Worm (Caenorhabditis elegans) whole organism, mixed stage, embryonic: ENCODE measurements around the gene nstp-3.
A peak's percentile ranks its signal among the peaks of the same experiment; 100 is the strongest.

Experiments
- M03D4.4 ChIP-seq: sonication (generic microtip); optimal IDR thresholded peaks from 2 replicates; lab custom pipeline; 2017; ENCODE audit warnings: mild to moderate bottlenecking, missing genetic modification characterization, missing compliant biosample characterization
- bed-3 ChIP-seq: fragments of 200-800 bp; sonication (Bioruptor generic); optimal IDR thresholded peaks from 3 replicates; lab custom pipeline; 2018; ENCODE audit warnings: mild to moderate bottlenecking, missing genetic modification characterization, moderate library complexity, missing compliant biosample characterization
- blmp-1 ChIP-seq: fragments of 150-350 bp; optimal IDR thresholded peaks from 2 replicates; lab custom pipeline; 2014; ENCODE audit warnings: missing biosample characterization, missing genetic modification characterization
- ceh-39 ChIP-seq: fragments of 150-350 bp; optimal IDR thresholded peaks from 2 replicates; lab custom pipeline; 2014; ENCODE audit warnings: missing biosample characterization, missing genetic modification characterization
- ceh-43 ChIP-seq: fragments of 200-800 bp; sonication (Bioruptor generic); optimal IDR thresholded peaks from 2 replicates; lab custom pipeline; 2018; ENCODE audit warnings: mild to moderate bottlenecking, missing genetic modification characterization, moderate library complexity, missing compliant biosample characterization
- ceh-83 ChIP-seq: fragments of 200-800 bp; sonication (Bioruptor generic); optimal IDR thresholded peaks from 2 replicates; lab custom pipeline; 2018; ENCODE audit warnings: mild to moderate bottlenecking, missing genetic modification characterization, missing compliant biosample characterization
- ces-1 ChIP-seq: fragments of 150-350 bp; optimal IDR thresholded peaks from 2 replicates; lab custom pipeline; 2014; ENCODE audit warnings: missing biosample characterization, missing genetic modification reagents, missing genetic modification characterization
- cnd-1 ChIP-seq: fragments of 200-800 bp; sonication (Bioruptor generic); optimal IDR thresholded peaks from 2 replicates; lab custom pipeline; 2018; ENCODE audit warnings: mild to moderate bottlenecking, missing genetic modification characterization, missing compliant biosample characterization
- drap-1 ChIP-seq: fragments of 200-800 bp; sonication (Bioruptor generic); optimal IDR thresholded peaks from 3 replicates; lab custom pipeline; 2018; ENCODE audit warnings: mild to moderate bottlenecking, missing genetic modification characterization, missing compliant biosample characterization
- elt-1 ChIP-seq: sonication (generic microtip); optimal IDR thresholded peaks from 2 replicates; lab custom pipeline; 2017; ENCODE audit warnings: missing genetic modification characterization, mild to moderate bottlenecking, missing compliant biosample characterization, antibody characterized with exemption, moderate library complexity, borderline replicate concordance; ENCODE audit not compliant: insufficient read depth
- elt-3 ChIP-seq: fragments of 150-350 bp; optimal IDR thresholded peaks from 2 replicates; lab custom pipeline; 2014; ENCODE audit warnings: missing biosample characterization, missing genetic modification characterization
- flh-1 ChIP-seq: fragments of 200-800 bp; sonication (Bioruptor generic); optimal IDR thresholded peaks from 2 replicates; lab custom pipeline; 2018; ENCODE audit warnings: mild to moderate bottlenecking, missing genetic modification characterization, moderate library complexity, missing compliant biosample characterization
- lin-13 ChIP-seq: fragments of 150-350 bp; optimal IDR thresholded peaks from 2 replicates; lab custom pipeline; 2014; ENCODE audit warnings: missing biosample characterization, missing genetic modification characterization
- lin-32 ChIP-seq: fragments of 200-800 bp; sonication (Bioruptor generic); optimal IDR thresholded peaks from 2 replicates; lab custom pipeline; 2018; ENCODE audit warnings: mild to moderate bottlenecking, missing genetic modification characterization, missing compliant biosample characterization
- lsy-2 ChIP-seq: fragments of 150-350 bp; optimal IDR thresholded peaks from 2 replicates; lab custom pipeline; 2014; ENCODE audit warnings: missing biosample characterization, missing genetic modification characterization
- mab-5 ChIP-seq: fragments of 150-350 bp; optimal IDR thresholded peaks from 2 replicates; lab custom pipeline; 2014; ENCODE audit warnings: missing biosample characterization, missing genetic modification characterization
- mep-1 ChIP-seq: fragments of 150-350 bp; optimal IDR thresholded peaks from 2 replicates; lab custom pipeline; 2017; ENCODE audit warnings: missing biosample characterization, missing genetic modification reagents, missing genetic modification characterization, inconsistent platforms
- mls-2 ChIP-seq: sonication (generic microtip); optimal IDR thresholded peaks from 2 replicates; lab custom pipeline; 2016; ENCODE audit warnings: mild to moderate bottlenecking, missing genetic modification characterization, moderate library complexity, missing compliant biosample characterization
- nhr-12 ChIP-seq: fragments of 150-350 bp; optimal IDR thresholded peaks from 2 replicates; lab custom pipeline; 2014; ENCODE audit warnings: missing biosample characterization, missing genetic modification characterization
- nhr-2 ChIP-seq: fragments of 150-350 bp; optimal IDR thresholded peaks from 2 replicates; lab custom pipeline; 2014; ENCODE audit warnings: missing biosample characterization, missing genetic modification characterization
- nhr-237 ChIP-seq: fragments of 150-350 bp; optimal IDR thresholded peaks from 2 replicates; lab custom pipeline; 2014; ENCODE audit warnings: missing biosample characterization, missing genetic modification characterization
- nhr-28 ChIP-seq: fragments of 150-350 bp; optimal IDR thresholded peaks from 2 replicates; lab custom pipeline; 2014; ENCODE audit warnings: missing biosample characterization, missing genetic modification characterization
- nhr-76 ChIP-seq: sonication (generic microtip); optimal IDR thresholded peaks from 2 replicates; lab custom pipeline; 2017; ENCODE audit warnings: missing biosample characterization, missing genetic modification characterization
- pha-4 ChIP-seq: fragments of 150-350 bp; optimal IDR thresholded peaks from 2 replicates; lab custom pipeline; 2018; ENCODE audit warnings: missing biosample characterization, missing genetic modification reagents, missing genetic modification characterization
- sem-2 ChIP-seq: fragments of 200-800 bp; sonication (Bioruptor generic); optimal IDR thresholded peaks from 2 replicates; lab custom pipeline; 2018; ENCODE audit warnings: mild to moderate bottlenecking, missing genetic modification characterization, missing compliant biosample characterization
- tbx-8 ChIP-seq: fragments of 200-800 bp; sonication (Bioruptor generic); optimal IDR thresholded peaks from 2 replicates; lab custom pipeline; 2018; ENCODE audit warnings: mild to moderate bottlenecking, missing genetic modification characterization, moderate library complexity, missing compliant biosample characterization
- unc-120 ChIP-seq: sonication (generic microtip); optimal IDR thresholded peaks from 2 replicates; lab custom pipeline; 2017; ENCODE audit warnings: missing genetic modification characterization, missing compliant biosample characterization; ENCODE audit not compliant: poor library complexity, severe bottlenecking
- unc-39 ChIP-seq: fragments of 150-350 bp; optimal IDR thresholded peaks from 2 replicates; lab custom pipeline; 2014; ENCODE audit warnings: missing biosample characterization, missing genetic modification characterization
- unc-62 ChIP-seq: fragments of 150-350 bp; optimal IDR thresholded peaks from 2 replicates; lab custom pipeline; 2014; ENCODE audit warnings: missing biosample characterization, missing genetic modification reagents, missing genetic modification characterization
- zip-8 ChIP-seq: fragments of 150-350 bp; optimal IDR thresholded peaks from 2 replicates; lab custom pipeline; 2014; ENCODE audit warnings: missing biosample characterization, missing genetic modification characterization
- ztf-11 ChIP-seq: fragments of 150-350 bp; optimal IDR thresholded peaks from 2 replicates; lab custom pipeline; 2014; ENCODE audit warnings: missing biosample characterization, missing genetic modification characterization

The nstp-3 gene

ce11 chrV:5776941-5777340, 21.1 kb downstream of the nstp-3 start, which contains the start of gene F44E7.4:
F44E7.4 (minus strand) TSS chrV:5776953.
- peak; percentile 7 for TF ChIP-seq unc-120
- TF ChIP-seq lsy-2 (tag; lab: Kevin White, UChicago): peak; percentile 43
- peak; percentile 61 for TF ChIP-seq mep-1
- peak; percentile 18 for TF ChIP-seq lin-13 (tag; lab: Kevin White, UChicago)

- TF ChIP-seq unc-62 (GFP tag; lab: Kevin White, UChicago) (no peak), drap-1 (GFP tag; lab: Kevin White, UChicago) (no peak), nhr-2 (tag; lab: Kevin White, UChicago) (no peak), ces-1 (no peak), nhr-76 (no peak), lsy-2 (tag; lab: Kevin White, UChicago) (no peak), flh-1 (GFP tag; lab: Kevin White, UChicago) (no peak), unc-39 (tag; lab: Kevin White, UChicago) (no peak)
- TF ChIP-seq, all 35 proteins: peak for 0
Observed at ce11 chrV:5774137-5774536, 23.9 kb downstream of the nstp-3 start.

ce11 chrV:5772503-5772902, 25.5 kb downstream of the nstp-3 start:
- TF ChIP-seq ztf-11 (no peak), tbx-8 (GFP tag; lab: Kevin White, UChicago) (no peak), nhr-76 (no peak), sem-2 (no peak), unc-62 (GFP tag; lab: Kevin White, UChicago) (no peak), blmp-1 (tag; lab: Kevin White, UChicago) (no peak), elt-3 (tag; lab: Kevin White, UChicago) (no peak), zip-8 (tag; lab: Kevin White, UChicago) (no peak), pha-4 (tag; lab: Kevin White, UChicago) (no peak), cnd-1 (tag; lab: Kevin White, UChicago) (no peak), nhr-28 (tag; lab: Kevin White, UChicago) (no peak), drap-1 (GFP tag; lab: Kevin White, UChicago) (no peak), flh-1 (GFP tag; lab: Kevin White, UChicago) (no peak), mab-5 (tag; lab: Kevin White, UChicago) (no peak), M03D4.4 (tag; lab: Kevin White, UChicago) (no peak), unc-39 (tag; lab: Kevin White, UChicago) (no peak), ceh-39 (tag; lab: Kevin White, UChicago) (no peak)
- TF ChIP-seq, all 35 proteins: peak for 0

- no peak for TF ChIP-seq lin-13 (tag; lab: Kevin White, UChicago)
Observed at ce11 chrV:5771627-5772026, 26.4 kb downstream of the nstp-3 start, which contains the start of gene F44E7.3. F44E7.3 (plus strand) TSS chrV:5771945.

- TF ChIP-seq nhr-28 (tag; lab: Kevin White, UChicago): no peak
- TF ChIP-seq lin-32: no peak
- TF ChIP-seq bed-3 (GFP tag; lab: Kevin White, UChicago): no peak
- TF ChIP-seq zip-8 (tag; lab: Kevin White, UChicago): no peak
- TF ChIP-seq cnd-1 (tag; lab: Kevin White, UChicago): no peak
- TF ChIP-seq ceh-83 (GFP tag; lab: Kevin White, UChicago): no peak
- TF ChIP-seq, all 35 proteins: peak for 0
Observed at ce11 chrV:5769999-5770398, 28.0 kb downstream of the nstp-3 start.

- no peak for TF ChIP-seq lin-13 (tag; lab: Kevin White, UChicago)
- TF ChIP-seq nhr-12 (tag; lab: Kevin White, UChicago): no peak
- TF ChIP-seq nhr-2 (tag; lab: Kevin White, UChicago): no peak
- TF ChIP-seq mls-2 (tag; lab: Kevin White, UChicago): no peak
- TF ChIP-seq pha-4 (tag; lab: Kevin White, UChicago): no peak
- no peak for TF ChIP-seq ztf-11
- TF ChIP-seq nhr-237 (tag; lab: Kevin White, UChicago): no peak
- TF ChIP-seq M03D4.4 (tag; lab: Kevin White, UChicago): no peak
- TF ChIP-seq ceh-83 (GFP tag; lab: Kevin White, UChicago): no peak
- TF ChIP-seq sem-2: no peak
- TF ChIP-seq blmp-1 (tag; lab: Kevin White, UChicago): no peak
- no peak for TF ChIP-seq flh-1 (GFP tag; lab: Kevin White, UChicago)
- TF ChIP-seq unc-39 (tag; lab: Kevin White, UChicago): no peak
- no peak for TF ChIP-seq elt-1 (tag; lab: Kevin White, UChicago)
- TF ChIP-seq ceh-43: no peak
- TF ChIP-seq nhr-76: no peak
- no peak for TF ChIP-seq cnd-1 (tag; lab: Kevin White, UChicago)
- no peak for TF ChIP-seq tbx-8 (GFP tag; lab: Kevin White, UChicago)
- no peak for TF ChIP-seq ces-1
Observed at ce11 chrV:5769500-5769899, 28.5 kb downstream of the nstp-3 start.
